Fruit fly (Drosophila melanogaster): ENCODE measurements around the gene Sirt7.

Gene Sirt7

dm6 chr3R:29074001-29074609 lies 18.4 kb downstream of the Sirt7 start (continued):
- no peak for TF ChIP-seq mam (GFP tag; optimal IDR thresholded peaks at IDR 0.05)
- TF ChIP-seq sima (GFP tag; optimal IDR thresholded peaks at IDR 0.05) = no peak
- TF ChIP-seq ac (GFP tag; optimal IDR thresholded peaks at IDR 0.05) = no peak
- TF ChIP-seq CG12769 (tag; optimal IDR thresholded peaks at IDR 0.05) = peak; percentile 78
- no peak for TF ChIP-seq CG7963 (GFP tag; IDR thresholded peaks at IDR 0.05; ENCODE audit: partially characterized antibody)
- TF ChIP-seq Poxn (GFP tag; IDR thresholded peaks at IDR 0.05) = no peak
- TF ChIP-seq CG30403 (GFP tag; optimal IDR thresholded peaks at IDR 0.05) = no peak
- no peak for TF ChIP-seq CG10654 (GFP tag; optimal IDR thresholded peaks at IDR 0.05)
- no peak for TF ChIP-seq maf-S (GFP tag; optimal IDR thresholded peaks at IDR 0.05)
- TF ChIP-seq CG7556 (GFP tag; optimal IDR thresholded peaks at IDR 0.05) = no peak
- TF ChIP-seq bsh (GFP tag; optimal IDR thresholded peaks at IDR 0.05) = peak in 1 of 2 experiments; percentile 10
- TF ChIP-seq eyg (GFP tag; optimal IDR thresholded peaks at IDR 0.05) = no peak
- TF ChIP-seq Rx (GFP tag; IDR thresholded peaks at IDR 0.05) = no peak
- no peak for TF ChIP-seq CG5245 (GFP tag; optimal IDR thresholded peaks at IDR 0.05)
- TF ChIP-seq CG9817 (tag; optimal IDR thresholded peaks at IDR 0.05) = no peak
- no peak for TF ChIP-seq Dp (GFP tag; optimal IDR thresholded peaks at IDR 0.05)
- TF ChIP-seq Fer2 (tag; optimal IDR thresholded peaks at IDR 0.05) = no peak
- no peak for TF ChIP-seq so (GFP tag; IDR thresholded peaks at IDR 0.05)
- no peak for TF ChIP-seq Gsc (GFP tag; IDR thresholded peaks at IDR 0.05)
- no peak for TF ChIP-seq CG4820 (GFP tag; optimal IDR thresholded peaks at IDR 0.05)
- TF ChIP-seq CG18476 (GFP tag; optimal IDR thresholded peaks at IDR 0.05) = no peak
- no peak for TF ChIP-seq CG2712 (tag; optimal IDR thresholded peaks at IDR 0.05)
- TF ChIP-seq yki (optimal IDR thresholded peaks at IDR 0.05) = no peak
- peak; percentile 55 for TF ChIP-seq CrebB (tag; optimal IDR thresholded peaks at IDR 0.05)
- no peak for TF ChIP-seq CG8944 (GFP tag; optimal IDR thresholded peaks at IDR 0.05)
- no peak for TF ChIP-seq Ets97D (GFP tag; optimal IDR thresholded peaks at IDR 0.05)
- TF ChIP-seq CG11723 (GFP tag; optimal IDR thresholded peaks at IDR 0.05) = no peak
- TF ChIP-seq pb (GFP tag; optimal IDR thresholded peaks at IDR 0.05) = no peak
- peak; percentile 14 for TF ChIP-seq CG3281 (GFP tag; optimal IDR thresholded peaks at IDR 0.05)
- no peak for TF ChIP-seq al (GFP tag; IDR thresholded peaks at IDR 0.05)
- TF ChIP-seq CG4328 (GFP tag; optimal IDR thresholded peaks at IDR 0.05) = no peak
- TF ChIP-seq CG1233 (GFP tag; optimal IDR thresholded peaks at IDR 0.05) = no peak
- no peak for TF ChIP-seq CG6272 (GFP tag; IDR thresholded peaks at IDR 0.05)
- TF ChIP-seq slbo (GFP tag; IDR thresholded peaks at IDR 0.05) = no peak
- no peak for TF ChIP-seq CG12744 (GFP tag; optimal IDR thresholded peaks at IDR 0.05)
- no peak for TF ChIP-seq CG10274 (GFP tag; optimal IDR thresholded peaks at IDR 0.05)
- no peak for TF ChIP-seq MESR4 (GFP tag; optimal IDR thresholded peaks at IDR 0.05)
- peak; percentile 35 for TF ChIP-seq twi (tag; optimal IDR thresholded peaks at IDR 0.05)
- TF ChIP-seq CG14860 (GFP tag; IDR thresholded peaks at IDR 0.05; ENCODE audit: partially characterized antibody) = no peak
- TF ChIP-seq dmrt99B (tag; optimal IDR thresholded peaks at IDR 0.05) = no peak
- no peak for TF ChIP-seq mld (GFP tag; IDR thresholded peaks at IDR 0.05; ENCODE audit: partially characterized antibody)
- TF ChIP-seq amos (GFP tag; IDR thresholded peaks at IDR 0.05; ENCODE audit: partially characterized antibody) = no peak
- TF ChIP-seq Atf-2 (GFP tag; optimal IDR thresholded peaks at IDR 0.05) = no peak
- peak; percentile 13 for TF ChIP-seq Vsx1 (GFP tag; optimal IDR thresholded peaks at IDR 0.05)
- TF ChIP-seq ash1 (GFP tag; optimal IDR thresholded peaks at IDR 0.05) = no peak
- TF ChIP-seq D19A (tag; optimal IDR thresholded peaks at IDR 0.05) = peak; percentile 64
- no peak for TF ChIP-seq lmd (GFP tag; IDR thresholded peaks at IDR 0.05)
- no peak for TF ChIP-seq otp (GFP tag; IDR thresholded peaks at IDR 0.05)
- no peak for TF ChIP-seq Scr (GFP tag; IDR thresholded peaks at IDR 0.05; ENCODE audit: partially characterized antibody)
- peak; percentile 10 for TF ChIP-seq CG3163 (GFP tag; optimal IDR thresholded peaks at IDR 0.05)
- no peak for TF ChIP-seq Doc3 (GFP tag; IDR thresholded peaks at IDR 0.05; ENCODE audit: partially characterized antibody)

Data from whole organism, embryonic.